Fruit fly (Drosophila melanogaster) S2 (cell line): ENCODE measurements around the gene Akh.

Experiments used
- CG8478 ChIP-seq: fragments of >200 bp; optimal IDR thresholded peaks from 2 replicates; lab custom pipeline; 2018
- CTCF ChIP-seq, 2 experiments: fragments of >200 bp; optimal IDR thresholded peaks; 2 replicates each; lab custom pipeline; 2018

dm6 chr3L:4138804-4139521 is 2.3 kb upstream of the Akh start, which contains the start of the genes Rop and Ras64B:
- TF ChIP-seq CG8478 (lab: Kevin White, UChicago) (no peak), CTCF (optimal IDR thresholded peaks at IDR 0.05; lab: Kevin White, UChicago) (peak in 1 of 2 experiments; percentile 43)
